Fruit fly (Drosophila melanogaster) whole organism, prepupa: Measurements from ENCODE around the gene fit.

Experiments used
- Blimp-1 ChIP-seq: fragments of 200-800 bp; sonication (Bioruptor generic); optimal IDR thresholded peaks from 3 replicates; lab custom pipeline; 2017; ENCODE audit warnings: missing biosample characterization, missing genetic modification characterization, mild to moderate bottlenecking, moderate library complexity, missing genetic modification reagents
- CG10631 ChIP-seq: fragments of 200-800 bp; sonication (Bioruptor generic); optimal IDR thresholded peaks from 2 replicates; lab custom pipeline; 2016; ENCODE audit warnings: missing biosample characterization, missing genetic modification characterization
- CG10669 ChIP-seq: fragments of 200-800 bp; sonication (Bioruptor generic); optimal IDR thresholded peaks from 3 replicates; lab custom pipeline; 2018; ENCODE audit warnings: missing biosample characterization, mild to moderate bottlenecking, missing genetic modification characterization, moderate library complexity
- CG11902 ChIP-seq: fragments of 200-800 bp; sonication (Bioruptor generic); optimal IDR thresholded peaks from 3 replicates; lab custom pipeline; 2016; ENCODE audit warnings: missing biosample characterization, missing genetic modification characterization
- CG15336 ChIP-seq: fragments of 200-800 bp; sonication (Bioruptor generic); IDR thresholded peaks from 2 replicates; pipeline ENCODE4 v1.3.6; 2022; ENCODE audit warnings: missing biosample characterization, missing genetic modification characterization
- CG16779 ChIP-seq: fragments of 200-800 bp; sonication (Bioruptor generic); optimal IDR thresholded peaks from 3 replicates; lab custom pipeline; 2017; ENCODE audit warnings: missing biosample characterization, mild to moderate bottlenecking, missing genetic modification characterization
- CG32006 ChIP-seq: fragments of 200-800 bp; sonication (Bioruptor generic); optimal IDR thresholded peaks from 3 replicates; lab custom pipeline; 2017; ENCODE audit warnings: missing biosample characterization, mild to moderate bottlenecking, missing genetic modification characterization
- CG34406 ChIP-seq: fragments of 200-800 bp; sonication (Bioruptor generic); optimal IDR thresholded peaks from 3 replicates; lab custom pipeline; 2016; ENCODE audit warnings: missing biosample characterization, missing genetic modification characterization
- CG3919 ChIP-seq: fragments of 200-800 bp; sonication (Bioruptor generic); optimal IDR thresholded peaks from 3 replicates; lab custom pipeline; 2016; ENCODE audit warnings: missing biosample characterization, missing genetic modification characterization
- CG6163 ChIP-seq: fragments of 200-800 bp; sonication (Bioruptor generic); IDR thresholded peaks from 3 replicates; pipeline ENCODE4 v1.3.6; 2022; ENCODE audit warnings: missing biosample characterization, missing genetic modification characterization
- CG6276 ChIP-seq: fragments of 200-800 bp; sonication (Bioruptor generic); optimal IDR thresholded peaks from 2 replicates; lab custom pipeline; 2017; ENCODE audit warnings: missing biosample characterization, mild to moderate bottlenecking, missing genetic modification characterization
- CG6792 ChIP-seq: fragments of 200-800 bp; sonication (Bioruptor generic); optimal IDR thresholded peaks from 3 replicates; lab custom pipeline; 2016; ENCODE audit warnings: missing biosample characterization, missing genetic modification characterization
- CG6808 ChIP-seq: fragments of 200-800 bp; sonication (Bioruptor generic); optimal IDR thresholded peaks from 3 replicates; lab custom pipeline; 2017; ENCODE audit warnings: missing biosample characterization, missing genetic modification characterization, mild to moderate bottlenecking, moderate library complexity, missing genetic modification reagents
- CG6854 ChIP-seq: fragments of 200-800 bp; sonication (Bioruptor generic); optimal IDR thresholded peaks from 2 replicates; lab custom pipeline; 2017; ENCODE audit warnings: missing biosample characterization, mild to moderate bottlenecking, missing genetic modification characterization
- CG7368 ChIP-seq: fragments of 200-800 bp; sonication (Bioruptor generic); optimal IDR thresholded peaks from 3 replicates; lab custom pipeline; 2016; ENCODE audit warnings: missing biosample characterization, missing genetic modification characterization
- CG8119 ChIP-seq: fragments of 200-800 bp; sonication (Bioruptor generic); IDR thresholded peaks from 3 replicates; pipeline ENCODE4 v1.3.6; 2022; ENCODE audit warnings: missing biosample characterization, missing genetic modification characterization
- CG8319 ChIP-seq: fragments of 200-800 bp; sonication (Bioruptor generic); optimal IDR thresholded peaks from 3 replicates; lab custom pipeline; 2016; ENCODE audit warnings: missing biosample characterization, missing genetic modification characterization
- CG8632 ChIP-seq: fragments of 200-800 bp; sonication (Bioruptor generic); optimal IDR thresholded peaks from 3 replicates; lab custom pipeline; 2016; ENCODE audit warnings: missing biosample characterization, missing genetic modification characterization
- CG9139 ChIP-seq: fragments of 200-800 bp; sonication (Bioruptor generic); optimal IDR thresholded peaks from 3 replicates; lab custom pipeline; 2017; ENCODE audit warnings: missing biosample characterization, mild to moderate bottlenecking, missing genetic modification characterization
- Eip75B ChIP-seq: fragments of 200-800 bp; sonication (Bioruptor generic); optimal IDR thresholded peaks from 3 replicates; lab custom pipeline; 2016; ENCODE audit warnings: missing biosample characterization, missing genetic modification characterization
- Eip78C ChIP-seq: fragments of 200-800 bp; sonication (Bioruptor generic); peaks from one replicate; lab custom pipeline; 2016; ENCODE audit warnings: missing biosample characterization, missing genetic modification characterization
- Ets21C ChIP-seq: fragments of 200-800 bp; sonication (Bioruptor generic); optimal IDR thresholded peaks from 3 replicates; lab custom pipeline; 2016; ENCODE audit warnings: missing biosample characterization, missing genetic modification characterization
- Ets96B ChIP-seq: fragments of 200-800 bp; optimal IDR thresholded peaks from 2 replicates; lab custom pipeline; 2019; ENCODE audit warnings: missing biosample characterization, mild to moderate bottlenecking, missing genetic modification characterization, moderate library complexity
- Hr39 ChIP-seq: fragments of 200-800 bp; sonication (Bioruptor generic); optimal IDR thresholded peaks from 2 replicates; lab custom pipeline; 2016; ENCODE audit warnings: missing biosample characterization, missing genetic modification characterization
- Hr4 ChIP-seq: fragments of 200-800 bp; sonication (Bioruptor generic); optimal IDR thresholded peaks from 3 replicates; lab custom pipeline; 2016; ENCODE audit warnings: missing biosample characterization, missing genetic modification characterization
- Lpt ChIP-seq: fragments of 200-800 bp; sonication (Bioruptor generic); optimal IDR thresholded peaks from 3 replicates; lab custom pipeline; 2016; ENCODE audit warnings: missing biosample characterization, missing genetic modification characterization
- OdsH ChIP-seq: fragments of 200-800 bp; sonication (Bioruptor generic); optimal IDR thresholded peaks from 3 replicates; lab custom pipeline; 2016; ENCODE audit warnings: missing biosample characterization, missing genetic modification characterization
- Smox ChIP-seq: fragments of 200-800 bp; sonication (Bioruptor generic); optimal IDR thresholded peaks from 3 replicates; lab custom pipeline; 2016; ENCODE audit warnings: missing biosample characterization, missing genetic modification characterization
- Sox102F ChIP-seq: fragments of 200-800 bp; sonication (Bioruptor generic); optimal IDR thresholded peaks from 2 replicates; lab custom pipeline; 2016; ENCODE audit warnings: missing biosample characterization, mild to moderate bottlenecking, missing genetic modification characterization
- Sox15 ChIP-seq: fragments of 200-800 bp; sonication (Bioruptor generic); optimal IDR thresholded peaks from 3 replicates; lab custom pipeline; 2016; ENCODE audit warnings: missing biosample characterization, missing genetic modification characterization
- achi ChIP-seq: fragments of 200-800 bp; sonication (Bioruptor generic); optimal IDR thresholded peaks from 3 replicates; lab custom pipeline; 2016; ENCODE audit warnings: missing biosample characterization, missing genetic modification characterization
- cyc ChIP-seq: fragments of 200-800 bp; sonication (Bioruptor generic); optimal IDR thresholded peaks from 3 replicates; lab custom pipeline; 2016; ENCODE audit warnings: missing biosample characterization, missing genetic modification characterization
- dac ChIP-seq: fragments of 200-800 bp; sonication (Bioruptor generic); optimal IDR thresholded peaks from 2 replicates; lab custom pipeline; 2017; ENCODE audit warnings: missing biosample characterization, mild to moderate bottlenecking, missing genetic modification characterization
- dsx ChIP-seq: fragments of 200-800 bp; optimal IDR thresholded peaks from 3 replicates; lab custom pipeline; 2019; ENCODE audit warnings: missing biosample characterization, mild to moderate bottlenecking, missing genetic modification characterization, moderate library complexity; ENCODE audit not compliant: poor library complexity, severe bottlenecking
- eg ChIP-seq: fragments of 200-800 bp; sonication (Bioruptor generic); IDR thresholded peaks from 3 replicates; pipeline ENCODE4 v1.3.6; 2022; ENCODE audit warnings: missing biosample characterization, missing genetic modification characterization
- esn ChIP-seq: fragments of 200-800 bp; sonication (Bioruptor generic); optimal IDR thresholded peaks from 2 replicates; lab custom pipeline; 2016; ENCODE audit warnings: missing biosample characterization, mild to moderate bottlenecking, missing genetic modification characterization, moderate library complexity
- fd59A ChIP-seq: fragments of 200-800 bp; sonication (Bioruptor generic); optimal IDR thresholded peaks from 2 replicates; lab custom pipeline; 2017; ENCODE audit warnings: missing biosample characterization, mild to moderate bottlenecking, missing genetic modification characterization, missing genetic modification reagents
- pdm3 ChIP-seq: fragments of 200-800 bp; sonication (Bioruptor generic); optimal IDR thresholded peaks from 3 replicates; lab custom pipeline; 2016; ENCODE audit warnings: missing biosample characterization, missing genetic modification characterization
- salr ChIP-seq, 2 experiments: fragments of 200-800 bp; sonication (Bioruptor generic); optimal IDR thresholded peaks; 3 replicates each; lab custom pipeline; 2016 to 2018; ENCODE audit warnings: missing biosample characterization in 2 of 2, missing genetic modification characterization in 2 of 2, mild to moderate bottlenecking in 1 of 2
- spab ChIP-seq: fragments of 200-800 bp; sonication (Bioruptor generic); optimal IDR thresholded peaks from 2 replicates; lab custom pipeline; 2017; ENCODE audit warnings: missing biosample characterization, mild to moderate bottlenecking, missing genetic modification characterization, missing genetic modification reagents
- svp ChIP-seq: fragments of 200-800 bp; sonication (Bioruptor generic); peaks from one replicate; lab custom pipeline; 2016; ENCODE audit warnings: missing biosample characterization, missing genetic modification characterization
- topi ChIP-seq: fragments of 200-800 bp; sonication (Bioruptor generic); optimal IDR thresholded peaks from 3 replicates; lab custom pipeline; 2016; ENCODE audit warnings: missing biosample characterization, missing genetic modification characterization
- vri ChIP-seq: fragments of 200-800 bp; sonication (Bioruptor generic); optimal IDR thresholded peaks from 3 replicates; lab custom pipeline; 2016; ENCODE audit warnings: missing biosample characterization, mild to moderate bottlenecking, missing genetic modification characterization

fit gene

dm6 chr3R:21841474-21842376 is 42.5 kb downstream of the fit start (continued):
- TF ChIP-seq Ets21C (GFP tag; lab: Kevin White, UChicago), result no peak
- peak; percentile 42 for TF ChIP-seq CG10669 (GFP tag; lab: Kevin White, UChicago)
- TF ChIP-seq dac (GFP tag; lab: Kevin White, UChicago), result no peak
- no peak for TF ChIP-seq CG6854 (GFP tag; lab: Kevin White, UChicago)
- no peak for TF ChIP-seq OdsH (GFP tag; lab: Kevin White, UChicago)
- no peak for TF ChIP-seq Ets96B (tag; lab: Kevin White, UChicago)
- peak; percentile 1 for TF ChIP-seq achi (GFP tag; lab: Kevin White, UChicago)
- TF ChIP-seq Eip75B, result peak; percentile 32
- TF ChIP-seq spab (GFP tag; lab: Kevin White, UChicago), result peak; percentile 0
- peak; percentile 10 for TF ChIP-seq CG10631
- peak; percentile 71 for TF ChIP-seq svp
- peak; percentile 70 for TF ChIP-seq Eip78C (GFP tag; lab: Kevin White, UChicago)
- no peak for TF ChIP-seq CG16779
- no peak for TF ChIP-seq CG11902 (GFP tag; lab: Kevin White, UChicago)
- TF ChIP-seq Smox (GFP tag; lab: Kevin White, UChicago), result peak; percentile 13
- peak; percentile 30 for TF ChIP-seq CG6792
- TF ChIP-seq CG3919 (GFP tag; lab: Kevin White, UChicago), result peak; percentile 14
- no peak for TF ChIP-seq CG8319 (GFP tag; lab: Kevin White, UChicago)
- no peak for TF ChIP-seq vri (GFP tag; lab: Kevin White, UChicago)
- no peak for TF ChIP-seq CG7368 (GFP tag; lab: Kevin White, UChicago)
- TF ChIP-seq CG6163 (GFP tag; lab: Robert Waterston, UW), result peak; percentile 17; the same call in 1 of the 3 replicates
- TF ChIP-seq esn (GFP tag; lab: Kevin White, UChicago), result peak; percentile 44
- TF ChIP-seq pdm3 (GFP tag; lab: Kevin White, UChicago), result no peak
- TF ChIP-seq Hr39 (GFP tag; lab: Kevin White, UChicago), result peak; percentile 19
- TF ChIP-seq CG34406, result no peak
- no peak for TF ChIP-seq CG15336
- TF ChIP-seq Hr4 (GFP tag; lab: Kevin White, UChicago), result no peak
- no peak for TF ChIP-seq Lpt (GFP tag; lab: Kevin White, UChicago)
- TF ChIP-seq CG6808 (GFP tag; lab: Kevin White, UChicago), result peak; percentile 44
- TF ChIP-seq CG6276 (GFP tag; lab: Kevin White, UChicago), result no peak

dm6 chr3R:21840432-21840831 is 43.8 kb downstream of the fit start:
- TF ChIP-seq esn (GFP tag; lab: Kevin White, UChicago) (no peak), topi (GFP tag; lab: Kevin White, UChicago) (no peak), CG10669 (GFP tag; lab: Kevin White, UChicago) (no peak), Eip78C (GFP tag; lab: Kevin White, UChicago) (peak; percentile 17), vri (GFP tag; lab: Kevin White, UChicago) (peak; percentile 49), CG8632 (GFP tag; lab: Kevin White, UChicago) (no peak)

DNA sequence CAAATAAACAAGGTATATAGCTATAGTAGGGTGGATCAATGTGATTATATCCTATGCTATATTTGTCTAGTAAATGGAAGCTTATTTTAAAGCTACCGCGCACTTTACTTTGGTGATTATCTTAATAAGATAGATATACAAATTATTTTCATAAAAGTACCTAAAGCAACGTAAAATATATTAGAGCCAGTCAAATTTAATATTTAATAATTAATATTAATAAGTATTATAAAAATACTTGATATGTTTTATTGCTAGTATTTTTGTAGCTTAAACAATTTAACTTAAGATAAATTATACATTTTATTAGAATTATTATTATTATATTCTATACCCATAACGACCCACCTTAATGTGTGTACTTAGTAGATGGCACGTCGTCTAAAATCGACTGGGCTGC is 44.6 kb downstream of the fit start:
- TF ChIP-seq CG6792 (peak; percentile 12), eg (GFP tag; lab: Robert Waterston, UW) (0 out of 3 replicates have a peak, but pooled peaks have one; percentile 50), Lpt (GFP tag; lab: Kevin White, UChicago) (peak; percentile 26), CG6276 (GFP tag; lab: Kevin White, UChicago) (peak; percentile 88), dac (GFP tag; lab: Kevin White, UChicago) (no peak), Sox102F (GFP tag; lab: Kevin White, UChicago) (no peak), OdsH (GFP tag; lab: Kevin White, UChicago) (peak; percentile 69), CG32006 (GFP tag; lab: Kevin White, UChicago) (peak; percentile 79), achi (GFP tag; lab: Kevin White, UChicago) (peak; percentile 82), cyc (no peak), Blimp-1 (GFP tag; lab: Kevin White, UChicago) (peak; percentile 12), fd59A (GFP tag; lab: Kevin White, UChicago) (peak; percentile 17), salr (GFP tag; optimal IDR thresholded peaks at IDR 0.05; lab: Kevin White, UChicago) (peak; percentile 42 to 78), CG10631 (peak; percentile 80), CG8119 (GFP tag; lab: Robert Waterston, UW) (peak; percentile 80; the same call in 2 of the 3 replicates), Hr4 (GFP tag; lab: Kevin White, UChicago) (peak; percentile 21), vri (GFP tag; lab: Kevin White, UChicago) (no peak), svp (peak; percentile 57), CG11902 (GFP tag; lab: Kevin White, UChicago) (no peak), Sox15 (no peak), dsx (GFP tag; lab: Kevin White, UChicago) (peak; percentile 91), CG3919 (GFP tag; lab: Kevin White, UChicago) (peak; percentile 68), CG15336 (peak; percentile 79), CG6808 (GFP tag; lab: Kevin White, UChicago) (peak; percentile 79), CG8632 (GFP tag; lab: Kevin White, UChicago) (peak; percentile 87), CG9139 (GFP tag; lab: Kevin White, UChicago) (peak; percentile 69)
